Worm (Caenorhabditis elegans) whole organism, L4/young adult: ENCODE measurements around the gene srh-120.

ENCODE experiments used
- W03F9.2 ChIP-seq: fragments of 150-350 bp; optimal IDR thresholded peaks from 2 replicates; lab custom pipeline; 2014; ENCODE audit warnings: missing biosample characterization, missing genetic modification characterization
- dao-5 ChIP-seq: sonication (generic microtip); optimal IDR thresholded peaks from 2 replicates; lab custom pipeline; 2016; ENCODE audit warnings: missing genotype, missing genetic modification characterization, moderate library complexity, missing compliant biosample characterization

ce11 chrV:17347602-17348001 is 47.9 kb upstream of the srh-120 start, which contains the start of gene skr-5:
- TF ChIP-seq dao-5 = no peak
- TF ChIP-seq W03F9.2 (tag; lab: Kevin White, UChicago) = no peak
